Worm (Caenorhabditis elegans): Measurements from ENCODE around the gene his-48.

DNA sequence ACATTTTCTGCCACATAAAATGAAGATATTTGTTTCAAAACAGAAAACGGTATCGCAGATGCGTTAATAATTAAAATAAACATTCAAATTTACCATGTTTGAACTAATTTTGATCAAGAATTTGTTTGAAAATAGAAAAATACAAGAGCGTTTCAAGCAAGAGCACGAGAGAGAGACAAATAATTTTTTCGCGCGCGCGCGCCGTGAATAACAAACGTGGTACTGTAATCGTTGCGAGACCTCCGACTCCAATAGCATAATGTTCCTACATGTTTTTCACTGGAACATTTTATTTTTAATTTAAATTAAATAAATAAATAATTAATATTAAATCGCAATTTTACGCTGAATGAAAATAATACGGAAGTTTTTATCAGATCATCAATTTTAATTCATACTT lies 12.5 kb downstream of the his-48 start, which contains the start of gene F54E12.2:
- no peak for TF ChIP-seq zag-1 (tag; optimal IDR thresholded peaks at IDR 0.05)
- TF ChIP-seq ama-1 (optimal IDR thresholded peaks at IDR 0.05): no peak
- no peak for TF ChIP-seq lsy-2 (tag; optimal IDR thresholded peaks at IDR 0.05)
